Fruit fly (Drosophila melanogaster) whole organism, embryonic: ENCODE data around the gene CG18788.

Experiments
- Aef1 ChIP-seq: fragments of 200-800 bp; sonication (Bioruptor generic); IDR thresholded peaks from 3 replicates; pipeline ENCODE4 v1.3.6; 2022; ENCODE audit warnings: missing biosample characterization, missing genetic modification characterization
- C15 ChIP-seq: fragments of 200-800 bp; sonication (Bioruptor generic); IDR thresholded peaks from 3 replicates; pipeline ENCODE4 v1.3.6; 2022; ENCODE audit warnings: missing biosample characterization, missing genetic modification characterization
- CG10321 ChIP-seq: fragments of 200-800 bp; sonication (Bioruptor generic); IDR thresholded peaks from 2 replicates; pipeline ENCODE4 v1.3.6; 2022; ENCODE audit warnings: missing biosample characterization, missing genetic modification characterization
- CG1832 ChIP-seq: fragments of 200-800 bp; sonication (Bioruptor generic); optimal IDR thresholded peaks from 2 replicates; lab custom pipeline; 2017; ENCODE audit warnings: missing biosample characterization, mild to moderate bottlenecking, missing genetic modification characterization, inconsistent platforms
- CG18764 ChIP-seq: fragments of 200-800 bp; sonication (Bioruptor generic); optimal IDR thresholded peaks from 3 replicates; lab custom pipeline; 2016; ENCODE audit warnings: missing biosample characterization, missing genetic modification characterization
- CG2712 ChIP-seq: fragments of 200-800 bp; optimal IDR thresholded peaks from 3 replicates; lab custom pipeline; 2019; ENCODE audit warnings: missing biosample characterization, mild to moderate bottlenecking, missing genetic modification characterization, moderate library complexity
- CG30020 ChIP-seq: fragments of 200-800 bp; optimal IDR thresholded peaks from 2 replicates; lab custom pipeline; 2019; ENCODE audit warnings: missing biosample characterization, mild to moderate bottlenecking, missing genetic modification characterization, moderate library complexity
- CG30431 ChIP-seq: fragments of 200-800 bp; sonication (Bioruptor generic); optimal IDR thresholded peaks from 2 replicates; lab custom pipeline; 2017; ENCODE audit warnings: missing biosample characterization, missing genetic modification characterization
- CG32532 ChIP-seq: fragments of 200-800 bp; sonication (Bioruptor generic); IDR thresholded peaks from 2 replicates; pipeline ENCODE4 v1.3.6; 2022; ENCODE audit warnings: missing biosample characterization, missing genetic modification characterization
- CG5180 ChIP-seq: fragments of 200-800 bp; sonication (Bioruptor generic); optimal IDR thresholded peaks from 3 replicates; lab custom pipeline; 2017; ENCODE audit warnings: missing biosample characterization, missing genetic modification characterization, mild to moderate bottlenecking, moderate library complexity, missing genetic modification reagents
- CG6689 ChIP-seq: fragments of 200-800 bp; sonication (Bioruptor generic); IDR thresholded peaks from 2 replicates; pipeline ENCODE4 v1.3.6; 2022; ENCODE audit warnings: missing biosample characterization, missing genetic modification characterization
- CG7372 ChIP-seq: fragments of 200-800 bp; sonication (Bioruptor generic); IDR thresholded peaks from 2 replicates; pipeline ENCODE4 v1.3.6; 2022; ENCODE audit warnings: missing biosample characterization, missing genetic modification characterization
- CG7928 ChIP-seq: fragments of 200-800 bp; sonication (Bioruptor generic); optimal IDR thresholded peaks from 2 replicates; lab custom pipeline; 2017; ENCODE audit warnings: missing biosample characterization, mild to moderate bottlenecking, missing genetic modification characterization
- CG8089 ChIP-seq: fragments of 200-800 bp; sonication (Bioruptor generic); optimal IDR thresholded peaks from 3 replicates; lab custom pipeline; 2016; ENCODE audit warnings: missing biosample characterization, missing genetic modification characterization
- CG9932 ChIP-seq: fragments of 200-800 bp; sonication (Bioruptor generic); IDR thresholded peaks from 2 replicates; pipeline ENCODE4 v1.3.6; 2022; ENCODE audit warnings: missing biosample characterization, missing genetic modification characterization
- Eip74EF ChIP-seq, 2 experiments: fragments of 200-800 bp in 1 of 2; fragments of >200 bp in 1 of 2; sonication (Bioruptor generic) in 1 of 2; optimal IDR thresholded peaks; 2 replicates each; lab custom pipeline; 2017 to 2019; ENCODE audit warnings: missing biosample characterization in 2 of 2, missing genetic modification characterization in 2 of 2, mild to moderate bottlenecking in 1 of 2, moderate library complexity in 1 of 2
- Fer2 ChIP-seq: fragments of 200-800 bp; sonication (Bioruptor generic); optimal IDR thresholded peaks from 2 replicates; lab custom pipeline; 2018; ENCODE audit warnings: missing biosample characterization, mild to moderate bottlenecking, missing genetic modification characterization, moderate library complexity
- HHEX ChIP-seq: fragments of 200-800 bp; sonication (Bioruptor generic); optimal IDR thresholded peaks from 3 replicates; lab custom pipeline; 2017; ENCODE audit warnings: missing biosample characterization, mild to moderate bottlenecking, missing genetic modification characterization, missing genetic modification reagents
- HLH4C ChIP-seq: fragments of 200-800 bp; sonication (Bioruptor generic); IDR thresholded peaks from 3 replicates; pipeline ENCODE4 v1.3.6; 2022; ENCODE audit warnings: missing biosample characterization, missing genetic modification characterization; ENCODE audit not compliant: partially characterized antibody
- Jarid2 ChIP-seq: fragments of 200-800 bp; sonication (Bioruptor generic); optimal IDR thresholded peaks from 3 replicates; lab custom pipeline; 2017; ENCODE audit warnings: mild to moderate bottlenecking, missing biosample characterization, missing genetic modification reagents, missing genetic modification characterization
- Mes4 ChIP-seq: fragments of 200-800 bp; sonication (Bioruptor generic); optimal IDR thresholded peaks from 2 replicates; lab custom pipeline; 2016; ENCODE audit warnings: missing biosample characterization, missing genetic modification characterization
- Myb ChIP-seq: fragments of 200-800 bp; sonication (Bioruptor generic); optimal IDR thresholded peaks from 2 replicates; lab custom pipeline; 2016; ENCODE audit warnings: missing biosample characterization, missing genetic modification characterization
- NC2α ChIP-seq: fragments of 200-800 bp; sonication (Bioruptor generic); optimal IDR thresholded peaks from 2 replicates; lab custom pipeline; 2016; ENCODE audit warnings: missing biosample characterization, missing genetic modification characterization
- Nf-YA ChIP-seq: fragments of 200-800 bp; sonication (Bioruptor generic); IDR thresholded peaks from 2 replicates; pipeline ENCODE4 v1.3.6; 2022; ENCODE audit warnings: missing biosample characterization, missing genetic modification characterization
- Pdp1 ChIP-seq, 2 experiments: fragments of 200-800 bp; sonication (Bioruptor generic); optimal IDR thresholded peaks; 3 replicates each; lab custom pipeline; 2016; ENCODE audit warnings: missing biosample characterization in 2 of 2, missing genetic modification characterization in 2 of 2, mild to moderate bottlenecking in 1 of 2, moderate library complexity in 1 of 2
- Ptx1 ChIP-seq: fragments of 200-800 bp; sonication (Bioruptor generic); IDR thresholded peaks from 2 replicates; pipeline ENCODE4 v1.3.6; 2022; ENCODE audit warnings: missing biosample characterization, missing genetic modification characterization
- Ravus ChIP-seq: fragments of 200-800 bp; sonication (Bioruptor generic); IDR thresholded peaks from 2 replicates; pipeline ENCODE4 v1.3.6; 2022; ENCODE audit warnings: missing biosample characterization, missing genetic modification characterization
- Ssrp ChIP-seq: fragments of 200-800 bp; sonication (Bioruptor generic); optimal IDR thresholded peaks from 2 replicates; lab custom pipeline; 2018; ENCODE audit warnings: missing biosample characterization, mild to moderate bottlenecking, missing genetic modification characterization, moderate library complexity
- Tbp ChIP-seq: fragments of >200 bp; optimal IDR thresholded peaks from 2 replicates; lab custom pipeline; 2018; ENCODE audit warnings: missing biosample characterization, missing genetic modification characterization
- Xbp1 ChIP-seq: fragments of 200-800 bp; sonication (Bioruptor generic); optimal IDR thresholded peaks from 3 replicates; lab custom pipeline; 2016; ENCODE audit warnings: missing biosample characterization, mild to moderate bottlenecking, missing genetic modification characterization
- ase ChIP-seq: fragments of 200-800 bp; sonication (Bioruptor generic); IDR thresholded peaks from 3 replicates; pipeline ENCODE4 v1.3.6; 2022; ENCODE audit warnings: missing biosample characterization, missing genetic modification characterization
- bsh ChIP-seq, 2 experiments: fragments of 200-800 bp; sonication (Bioruptor generic); optimal IDR thresholded peaks; 2 replicates each; lab custom pipeline; 2017 to 2018; ENCODE audit warnings: mild to moderate bottlenecking in 2 of 2, missing biosample characterization in 2 of 2, missing genetic modification characterization in 2 of 2, moderate library complexity in 1 of 2
- caup ChIP-seq: fragments of 200-800 bp; sonication (Bioruptor generic); optimal IDR thresholded peaks from 3 replicates; lab custom pipeline; 2017; ENCODE audit warnings: missing biosample characterization, mild to moderate bottlenecking, missing genetic modification characterization, moderate library complexity; ENCODE audit not compliant: severe bottlenecking
- disco-r ChIP-seq: fragments of 200-800 bp; sonication (Bioruptor generic); optimal IDR thresholded peaks from 2 replicates; lab custom pipeline; 2016; ENCODE audit warnings: missing biosample characterization, missing genetic modification characterization
- dm ChIP-seq: fragments of 200-800 bp; sonication (Bioruptor generic); optimal IDR thresholded peaks from 3 replicates; lab custom pipeline; 2016; ENCODE audit warnings: missing biosample characterization, missing genetic modification characterization
- dysf ChIP-seq: fragments of 200-800 bp; sonication (Bioruptor generic); IDR thresholded peaks from 3 replicates; pipeline ENCODE4 v1.3.6; 2022; ENCODE audit warnings: missing biosample characterization, missing genetic modification characterization
- fd3F ChIP-seq: fragments of 200-800 bp; sonication (Bioruptor generic); optimal IDR thresholded peaks from 2 replicates; lab custom pipeline; 2018; ENCODE audit warnings: missing biosample characterization, mild to moderate bottlenecking, missing genetic modification characterization, moderate library complexity
- fd64A ChIP-seq: fragments of 200-800 bp; sonication (Bioruptor generic); optimal IDR thresholded peaks from 3 replicates; lab custom pipeline; 2018; ENCODE audit warnings: missing biosample characterization, mild to moderate bottlenecking, missing genetic modification characterization
- gsb ChIP-seq: fragments of 200-800 bp; sonication (Bioruptor generic); IDR thresholded peaks from 2 replicates; pipeline ENCODE4 v1.3.6; 2022; ENCODE audit warnings: missing biosample characterization, missing genetic modification characterization
- kah ChIP-seq: fragments of 200-800 bp; sonication (Bioruptor generic); optimal IDR thresholded peaks from 2 replicates; lab custom pipeline; 2018; ENCODE audit warnings: missing biosample characterization, mild to moderate bottlenecking, missing genetic modification characterization
- klu ChIP-seq: fragments of 200-800 bp; sonication (Bioruptor generic); IDR thresholded peaks from 2 replicates; pipeline ENCODE4 v1.3.6; 2022; ENCODE audit warnings: missing biosample characterization, missing genetic modification characterization
- maf-S ChIP-seq: fragments of 200-800 bp; sonication (Bioruptor generic); optimal IDR thresholded peaks from 2 replicates; lab custom pipeline; 2016; ENCODE audit warnings: missing biosample characterization, missing genetic modification characterization
- nerfin-2 ChIP-seq: fragments of 200-800 bp; sonication (Bioruptor generic); IDR thresholded peaks from 2 replicates; pipeline ENCODE4 v1.3.6; 2022; ENCODE audit warnings: missing biosample characterization, missing genetic modification characterization; ENCODE audit not compliant: partially characterized antibody
- odd ChIP-seq: fragments of 200-800 bp; sonication (Bioruptor generic); optimal IDR thresholded peaks from 2 replicates; lab custom pipeline; 2017; ENCODE audit warnings: missing biosample characterization, mild to moderate bottlenecking, missing genetic modification characterization
- pho ChIP-seq: fragments of 200-800 bp; sonication (Bioruptor generic); optimal IDR thresholded peaks from 2 replicates; lab custom pipeline; 2016; ENCODE audit warnings: missing biosample characterization, missing genetic modification characterization
- sd ChIP-seq: fragments of 200-800 bp; sonication (Bioruptor generic); optimal IDR thresholded peaks from 3 replicates; lab custom pipeline; 2018; ENCODE audit warnings: missing biosample characterization, mild to moderate bottlenecking, missing genetic modification characterization, moderate library complexity
- tx ChIP-seq: fragments of 200-800 bp; sonication (Bioruptor generic); optimal IDR thresholded peaks from 2 replicates; lab custom pipeline; 2016; ENCODE audit warnings: missing biosample characterization, missing genetic modification characterization
- vvl ChIP-seq: fragments of 200-800 bp; sonication (Bioruptor generic); IDR thresholded peaks from 2 replicates; pipeline ENCODE4 v1.3.6; 2022; ENCODE audit warnings: missing biosample characterization, missing genetic modification characterization
- yki ChIP-seq: fragments of >200 bp; optimal IDR thresholded peaks from 3 replicates; lab custom pipeline; 2018

The CG18788 gene

DNA sequence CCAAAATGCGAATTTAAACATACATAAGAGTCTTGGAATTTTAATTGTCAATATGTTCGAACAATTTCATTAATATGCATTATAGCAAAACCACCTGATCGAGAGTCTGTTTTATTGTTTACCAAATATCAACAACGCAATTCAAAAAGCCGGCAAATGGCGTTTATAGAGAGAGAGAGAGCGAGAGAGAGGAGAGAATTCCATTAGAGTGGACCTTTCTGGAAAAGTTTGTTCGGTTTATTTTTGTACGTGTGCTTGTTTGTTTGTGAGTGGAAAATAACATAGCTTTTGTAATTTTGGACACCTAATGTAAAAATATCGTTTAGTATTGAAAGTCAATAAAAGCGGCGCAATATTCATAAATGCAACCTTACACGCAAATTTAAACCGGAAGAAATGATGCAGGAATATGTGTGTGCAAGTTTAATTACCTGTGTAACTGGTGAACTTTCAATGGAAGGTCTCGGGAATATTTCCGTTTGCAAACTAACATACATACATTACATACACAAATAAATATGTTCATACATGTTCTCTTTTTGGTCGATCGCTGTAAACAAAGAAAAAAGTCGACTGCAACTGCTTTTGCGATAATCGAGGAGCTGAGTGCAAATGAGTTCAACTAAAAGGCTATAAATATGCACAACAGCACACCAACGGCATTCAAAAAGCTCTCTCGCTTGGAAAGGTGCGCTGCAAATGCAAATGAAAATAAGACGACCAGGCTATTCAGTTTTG lies 10.8 kb downstream of the CG18788 start, which contains the start of gene CG6785 (continued):
- TF ChIP-seq Ravus (GFP tag; lab: Robert Waterston, UW): no peak
- no peak; the same call in 1 of the 2 replicates for TF ChIP-seq Nf-YA
- no peak for TF ChIP-seq ase (GFP tag; lab: Robert Waterston, UW)
- TF ChIP-seq yki: no peak
- TF ChIP-seq gsb: no peak
- no peak for TF ChIP-seq Ptx1
- TF ChIP-seq Fer2 (tag; lab: Kevin White, UChicago): peak; percentile 53
- TF ChIP-seq Mes4: peak; percentile 91
- TF ChIP-seq klu (GFP tag; lab: Robert Waterston, UW): no peak
- TF ChIP-seq tx (GFP tag; lab: Kevin White, UChicago): peak; percentile 69
- peak; percentile 92 for TF ChIP-seq HHEX (GFP tag; lab: Kevin White, UChicago)
- peak; percentile 76 for TF ChIP-seq pho (GFP tag; lab: Kevin White, UChicago)
- TF ChIP-seq fd3F (GFP tag; lab: Kevin White, UChicago): peak; percentile 65
- TF ChIP-seq CG30431 (GFP tag; lab: Kevin White, UChicago): peak; percentile 19
- TF ChIP-seq CG30020: peak; percentile 24
- TF ChIP-seq C15: no peak
- TF ChIP-seq CG2712 (tag; lab: Kevin White, UChicago): peak; percentile 70
- TF ChIP-seq Eip74EF (GFP tag; optimal IDR thresholded peaks at IDR 0.05; lab: Kevin White, UChicago): peak in 1 of 2 experiments; percentile 84
- peak; percentile 73 to 89 for TF ChIP-seq bsh (GFP tag; optimal IDR thresholded peaks at IDR 0.05; lab: Kevin White, UChicago)
- peak; percentile 90 for TF ChIP-seq caup
- TF ChIP-seq CG9932 (GFP tag; lab: Robert Waterston, UW): peak; percentile 30; the same call in 1 of the 2 replicates
- TF ChIP-seq CG32532 (GFP tag; lab: Robert Waterston, UW): peak; percentile 38; the same call in 1 of the 2 replicates
- peak; percentile 97 for TF ChIP-seq sd (tag; lab: Kevin White, UChicago)
- peak; percentile 87 for TF ChIP-seq disco-r
- TF ChIP-seq CG10321 (GFP tag; lab: Robert Waterston, UW): peak; percentile 54
- peak; percentile 20; the same call in 1 of the 2 replicates for TF ChIP-seq CG6689 (GFP tag; lab: Robert Waterston, UW)
- TF ChIP-seq NC2α (GFP tag; lab: Kevin White, UChicago): peak; percentile 90
- TF ChIP-seq Pdp1 (GFP tag; optimal IDR thresholded peaks at IDR 0.05; lab: Kevin White, UChicago): peak; percentile 63 to 67
- peak; percentile 51 for TF ChIP-seq Jarid2 (GFP tag; lab: Kevin White, UChicago)
- TF ChIP-seq Xbp1: peak; percentile 51
- no peak for TF ChIP-seq Tbp (GFP tag; lab: Kevin White, UChicago)
- TF ChIP-seq fd64A (GFP tag; lab: Kevin White, UChicago): peak; percentile 93
- TF ChIP-seq Myb (GFP tag; lab: Kevin White, UChicago): peak; percentile 60
- peak; percentile 41; the same call in 1 of the 3 replicates for TF ChIP-seq dysf
- TF ChIP-seq HLH4C (GFP tag; lab: Robert Waterston, UW): no peak
- no peak for TF ChIP-seq Ssrp (tag; lab: Kevin White, UChicago)
- peak; percentile 30 for TF ChIP-seq CG7928 (GFP tag; lab: Kevin White, UChicago)
- TF ChIP-seq Aef1: no peak
- TF ChIP-seq dm (GFP tag; lab: Kevin White, UChicago): peak; percentile 55
- TF ChIP-seq CG1832 (GFP tag; lab: Kevin White, UChicago): no peak
- peak; percentile 88 for TF ChIP-seq CG8089
- TF ChIP-seq CG18764: peak; percentile 87
- TF ChIP-seq maf-S: peak; percentile 66
- TF ChIP-seq odd (GFP tag; lab: Kevin White, UChicago): peak; percentile 95
- TF ChIP-seq CG5180 (GFP tag; lab: Kevin White, UChicago): peak; percentile 83
- TF ChIP-seq kah: peak; percentile 97
- TF ChIP-seq nerfin-2: no peak
- TF ChIP-seq vvl: peak; percentile 77
- no peak for TF ChIP-seq CG7372 (GFP tag; lab: Robert Waterston, UW)
